Worm (Caenorhabditis elegans) whole organism, L1 larva: Measurements from ENCODE around the gene T04B2.7.

Experiments
- C34B4.2 ChIP-seq: sonication (generic microtip); optimal IDR thresholded peaks from 2 replicates; lab custom pipeline; 2017; ENCODE audit warnings: mild to moderate bottlenecking, missing genetic modification characterization, missing compliant biosample characterization
- aly-2 ChIP-seq: fragments of 150-350 bp; optimal IDR thresholded peaks from 2 replicates; lab custom pipeline; 2014; ENCODE audit warnings: missing biosample characterization, missing genetic modification characterization
- ceh-63 ChIP-seq: fragments of 200-800 bp; sonication (Bioruptor generic); optimal IDR thresholded peaks from 2 replicates; lab custom pipeline; 2018; ENCODE audit warnings: mild to moderate bottlenecking, missing genetic modification characterization, missing compliant biosample characterization
- ceh-8 ChIP-seq: fragments of 200-800 bp; sonication (Bioruptor generic); optimal IDR thresholded peaks from 2 replicates; lab custom pipeline; 2018; ENCODE audit warnings: mild to moderate bottlenecking, missing genetic modification characterization, moderate library complexity, missing compliant biosample characterization
- ceh-82 ChIP-seq, 3 experiments: fragments of 150-350 bp in 1 of 3; sonication (generic microtip) in 2 of 3; optimal IDR thresholded peaks; 2 replicates each; lab custom pipeline; 2014 to 2017; ENCODE audit warnings: missing biosample characterization in 3 of 3, missing genetic modification characterization in 3 of 3
- ceh-88 ChIP-seq: fragments of 200-800 bp; sonication (Bioruptor generic); IDR thresholded peaks from 2 replicates; pipeline ENCODE4 v1.3.6; 2022; ENCODE audit warnings: missing genetic modification characterization, missing compliant biosample characterization
- ces-1 ChIP-seq: fragments of 150-350 bp; optimal IDR thresholded peaks from 2 replicates; lab custom pipeline; 2014; ENCODE audit warnings: missing biosample characterization, missing genetic modification reagents, missing genetic modification characterization
- efl-1 ChIP-seq, 4 experiments: fragments of 150-350 bp; optimal IDR thresholded peaks in 3 of 4; peaks in 1 of 4; 1 replicate in 1 of 4; 2 replicates in 3 of 4; lab custom pipeline; 2014; ENCODE audit warnings: missing biosample characterization in 2 of 4, missing genetic modification characterization in 2 of 4, missing genetic modification reagents in 2 of 4
- egl-13 ChIP-seq: sonication (generic microtip); optimal IDR thresholded peaks from 2 replicates; lab custom pipeline; 2016; ENCODE audit warnings: missing genotype, missing genetic modification reagents, missing genetic modification characterization, missing compliant biosample characterization
- fos-1 ChIP-seq: fragments of 150-350 bp; optimal IDR thresholded peaks from 2 replicates; lab custom pipeline; 2014; ENCODE audit warnings: missing biosample characterization, missing genetic modification characterization
- grh-1 ChIP-seq: fragments of 200-800 bp; sonication (Bioruptor generic); IDR thresholded peaks from 2 replicates; pipeline ENCODE4 v1.3.6; 2022; ENCODE audit warnings: missing genetic modification reagents, missing genetic modification characterization, missing compliant biosample characterization
- hlh-17 ChIP-seq: fragments of 200-800 bp; sonication (Bioruptor generic); optimal IDR thresholded peaks from 2 replicates; lab custom pipeline; 2018; ENCODE audit warnings: missing genetic modification characterization, mild to moderate bottlenecking, missing compliant biosample characterization, moderate library complexity, borderline replicate concordance
- hlh-4 ChIP-seq: sonication (generic microtip); optimal IDR thresholded peaks from 2 replicates; lab custom pipeline; 2016; ENCODE audit warnings: mild to moderate bottlenecking, missing genetic modification characterization, missing compliant biosample characterization
- hpl-2 ChIP-seq: fragments of 150-350 bp; optimal IDR thresholded peaks from 2 replicates; lab custom pipeline; 2014; ENCODE audit warnings: missing biosample characterization, missing genetic modification reagents, missing genetic modification characterization
- irx-1 ChIP-seq: sonication (generic microtip); optimal IDR thresholded peaks from 2 replicates; lab custom pipeline; 2016; ENCODE audit warnings: missing genetic modification characterization, missing compliant biosample characterization
- jun-1 ChIP-seq: fragments of 150-350 bp; optimal IDR thresholded peaks from 2 replicates; lab custom pipeline; 2014; ENCODE audit warnings: missing biosample characterization, missing genetic modification reagents, missing genetic modification characterization
- lin-13 ChIP-seq: fragments of 150-350 bp; optimal IDR thresholded peaks from 2 replicates; lab custom pipeline; 2014; ENCODE audit warnings: missing biosample characterization, missing genetic modification reagents, missing genetic modification characterization
- lir-3 ChIP-seq: sonication (generic microtip); optimal IDR thresholded peaks from 2 replicates; lab custom pipeline; 2016; ENCODE audit warnings: mild to moderate bottlenecking, missing genetic modification characterization, moderate library complexity, missing compliant biosample characterization; ENCODE audit not compliant: poor library complexity
- mef-2 ChIP-seq: fragments of 150-350 bp; optimal IDR thresholded peaks from 2 replicates; lab custom pipeline; 2014; ENCODE audit warnings: missing biosample characterization, missing genetic modification characterization
- nhr-11 ChIP-seq: fragments of 150-350 bp; optimal IDR thresholded peaks from 2 replicates; lab custom pipeline; 2014; ENCODE audit warnings: missing biosample characterization, missing genetic modification characterization
- nhr-12 ChIP-seq: sonication (generic microtip); optimal IDR thresholded peaks from 2 replicates; lab custom pipeline; 2017; ENCODE audit warnings: missing biosample characterization, missing genetic modification characterization
- nhr-20 ChIP-seq: sonication (generic microtip); optimal IDR thresholded peaks from 2 replicates; lab custom pipeline; 2016; ENCODE audit warnings: mild to moderate bottlenecking, missing genetic modification characterization, missing compliant biosample characterization
- nhr-28 ChIP-seq: fragments of 150-350 bp; optimal IDR thresholded peaks from 2 replicates; lab custom pipeline; 2014; ENCODE audit warnings: missing biosample characterization, missing genetic modification characterization
- nhr-76 ChIP-seq: sonication (generic microtip); optimal IDR thresholded peaks from 2 replicates; lab custom pipeline; 2017; ENCODE audit warnings: missing biosample characterization, missing genetic modification characterization
- nhr-84 ChIP-seq: sonication (generic microtip); optimal IDR thresholded peaks from 2 replicates; lab custom pipeline; 2017; ENCODE audit warnings: missing biosample characterization, missing genetic modification characterization
- pag-3 ChIP-seq: sonication (generic microtip); optimal IDR thresholded peaks from 2 replicates; lab custom pipeline; 2017; ENCODE audit warnings: missing genetic modification characterization, mild to moderate bottlenecking, missing compliant biosample characterization, antibody characterized with exemption, borderline replicate concordance; ENCODE audit not compliant: insufficient read depth
- pax-3 ChIP-seq: fragments of 200-800 bp; sonication (Bioruptor generic); optimal IDR thresholded peaks from 2 replicates; lab custom pipeline; 2018; ENCODE audit warnings: mild to moderate bottlenecking, missing genetic modification characterization, moderate library complexity, missing compliant biosample characterization
- pqm-1 ChIP-seq: sonication (generic microtip); optimal IDR thresholded peaks from 3 replicates; lab custom pipeline; 2017; ENCODE audit warnings: missing biosample characterization, missing genetic modification characterization
- skn-1 ChIP-seq: fragments of 150-350 bp; optimal IDR thresholded peaks from 2 replicates; lab custom pipeline; 2014; ENCODE audit warnings: missing biosample characterization, missing genetic modification characterization
- tlp-1 ChIP-seq: fragments of 150-350 bp; optimal IDR thresholded peaks from 2 replicates; lab custom pipeline; 2014; ENCODE audit warnings: missing biosample characterization, missing genetic modification characterization
- vab-15 ChIP-seq: sonication (generic microtip); optimal IDR thresholded peaks from 2 replicates; lab custom pipeline; 2017; ENCODE audit warnings: missing genotype, mild to moderate bottlenecking, missing genetic modification characterization, missing compliant biosample characterization
- xbp-1 ChIP-seq: sonication (generic microtip); optimal IDR thresholded peaks from 2 replicates; lab custom pipeline; 2016; ENCODE audit warnings: missing genetic modification characterization, missing compliant biosample characterization
- zag-1 ChIP-seq: fragments of 150-350 bp; optimal IDR thresholded peaks from 2 replicates; lab custom pipeline; 2014; ENCODE audit warnings: missing biosample characterization, missing genetic modification characterization
- ztf-4 ChIP-seq: fragments of 150-350 bp; optimal IDR thresholded peaks from 2 replicates; lab custom pipeline; 2014; ENCODE audit warnings: missing biosample characterization, missing genetic modification characterization

Gene T04B2.7

DNA sequence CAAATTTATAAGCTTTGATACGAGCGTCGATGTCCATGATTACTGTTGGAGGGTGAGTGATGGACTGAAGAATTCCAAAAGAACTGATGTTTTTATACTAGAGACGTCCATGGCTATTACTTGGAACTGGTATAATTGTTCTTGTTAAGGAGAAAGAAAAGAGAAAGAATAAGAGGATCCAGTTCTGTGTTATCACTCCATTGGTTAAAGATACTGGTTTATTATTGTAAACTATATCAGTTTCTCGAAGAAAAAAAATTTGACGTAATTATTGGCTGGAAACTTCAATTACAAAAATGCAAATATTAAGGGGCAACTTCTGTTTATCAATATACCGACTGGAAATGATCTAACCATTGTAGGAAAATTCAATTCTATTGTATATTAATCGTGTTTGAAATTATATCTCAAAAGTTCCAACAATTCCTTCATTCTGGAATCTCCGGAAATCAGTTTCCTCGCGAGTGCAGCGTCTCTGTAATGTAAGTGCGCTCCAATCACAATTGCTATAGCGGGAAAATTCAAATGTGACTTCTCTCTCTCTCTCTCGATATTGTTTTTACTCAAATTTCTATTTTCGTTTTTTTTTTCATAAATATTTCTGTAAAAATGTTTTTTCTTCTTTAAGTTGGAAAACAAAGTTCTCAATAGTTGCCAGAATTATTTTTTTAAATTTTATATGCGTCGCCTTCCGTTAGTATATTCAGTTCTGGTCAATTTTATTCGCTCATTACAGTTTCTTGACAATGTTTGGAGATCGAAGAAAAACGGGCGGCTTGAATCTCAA, 29.6 kb upstream of the T04B2.7 start, which contains the start of the genes col-2 and ndc-80 (continued):
- TF ChIP-seq pax-3 (tag; lab: Kevin White, UChicago) (peak; percentile 52), vab-15 (peak; percentile 92), ceh-63 (no peak), pag-3 (tag; lab: Kevin White, UChicago) (no peak), hlh-17 (no peak), ceh-82 (tag; optimal IDR thresholded peaks at IDR 0.05; lab: Kevin White, UChicago) (peak in 2 of 3 experiments; percentile 36 to 80)

- TF ChIP-seq efl-1 (optimal IDR thresholded peaks at IDR 0.05; lab: Kevin White, UChicago) (no peak), efl-1 (GFP tag; optimal IDR thresholded peaks at IDR 0.05 in 1 of 2; lab: Kevin White, UChicago) (peak in 1 of 2 experiments; percentile 81), jun-1 (tag; lab: Kevin White, UChicago) (no peak), nhr-20 (no peak), fos-1 (tag; lab: Kevin White, UChicago) (no peak), ceh-8 (peak; percentile 83)
- TF ChIP-seq, all 84 proteins: peak for 2
Measured at ce11 chrIV:10084323-10084959, 28.4 kb upstream of the T04B2.7 start, which contains the start of gene W01B6.8. Gene W01B6.8, minus strand, starts transcription at chrIV:10084373.

DNA sequence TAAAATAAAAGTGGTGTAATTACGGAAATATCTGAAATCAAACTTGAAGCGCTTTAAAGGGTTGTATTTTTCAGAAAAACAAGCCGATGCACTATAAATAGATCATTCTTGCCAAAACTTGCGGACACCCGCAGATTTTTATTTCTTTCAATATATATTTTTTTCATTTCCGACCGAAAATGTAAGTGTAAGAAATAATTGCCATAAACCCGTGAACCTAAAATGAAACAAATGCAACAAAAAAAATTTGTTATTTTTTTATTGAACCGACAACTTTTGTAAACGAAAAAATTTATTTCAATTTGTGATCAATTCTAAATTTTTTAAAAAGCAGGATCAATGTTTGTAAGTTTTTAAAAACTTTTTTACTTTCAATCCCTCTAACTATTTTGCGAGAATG, 24.8 kb upstream of the T04B2.7 start, which contains the start of gene W01B6.6:
TSS of gene W01B6.6 (plus strand) at position 301 of the 400 bp plus-strand sequence.
- TF ChIP-seq jun-1 (tag; lab: Kevin White, UChicago) (no peak), ztf-4 (tag; lab: Kevin White, UChicago) (no peak), C34B4.2 (no peak), irx-1 (tag; lab: Kevin White, UChicago) (no peak), nhr-11 (tag; lab: Kevin White, UChicago) (no peak), nhr-12 (tag; lab: Kevin White, UChicago) (no peak), hpl-2 (GFP tag; lab: Kevin White, UChicago) (no peak), skn-1 (tag; lab: Kevin White, UChicago) (no peak), tlp-1 (tag; lab: Kevin White, UChicago) (no peak), aly-2 (tag; lab: Kevin White, UChicago) (no peak), lir-3 (no peak), egl-13 (tag; lab: Kevin White, UChicago) (no peak), pqm-1 (tag; lab: Kevin White, UChicago) (no peak)
- TF ChIP-seq, all 84 proteins: peak for 0

ce11 chrIV:10078003-10078402, 22.0 kb upstream of the T04B2.7 start:
- TF ChIP-seq zag-1 (tag; lab: Kevin White, UChicago) (no peak), ces-1 (GFP tag; lab: Kevin White, UChicago) (no peak), nhr-28 (no peak), pax-3 (tag; lab: Kevin White, UChicago) (no peak), skn-1 (tag; lab: Kevin White, UChicago) (no peak), efl-1 (optimal IDR thresholded peaks at IDR 0.05; lab: Kevin White, UChicago) (no peak), efl-1 (GFP tag; optimal IDR thresholded peaks at IDR 0.05 in 1 of 2; lab: Kevin White, UChicago) (no peak), nhr-84 (tag; lab: Kevin White, UChicago) (no peak), pqm-1 (tag; lab: Kevin White, UChicago) (no peak), xbp-1 (no peak), nhr-76 (tag; lab: Kevin White, UChicago) (no peak), mef-2 (no peak), lin-13 (GFP tag; lab: Kevin White, UChicago) (no peak), egl-13 (tag; lab: Kevin White, UChicago) (no peak), ceh-88 (GFP tag; lab: Robert Waterston, UW) (no peak), hlh-4 (tag; lab: Kevin White, UChicago) (no peak), C34B4.2 (no peak), grh-1 (no peak)
- TF ChIP-seq, all 84 proteins: peak for 0
